Worm (Caenorhabditis elegans) whole organism, L4 larva: Measurements from ENCODE around the gene idpc-2.

ENCODE experiments used
- hlh-30 ChIP-seq: sonication (generic microtip); optimal IDR thresholded peaks from 2 replicates; lab custom pipeline; 2017; ENCODE audit warnings: antibody characterized with exemption, mild to moderate bottlenecking, missing genetic modification characterization, missing compliant biosample characterization; ENCODE audit not compliant: insufficient read depth
- lin-38 ChIP-seq: fragments of 200-800 bp; sonication (Bioruptor generic); IDR thresholded peaks from 2 replicates; pipeline ENCODE4 v1.3.6; 2022; ENCODE audit warnings: missing genetic modification reagents, missing genetic modification characterization, missing compliant biosample characterization

- TF ChIP-seq lin-38 (GFP tag; lab: Robert Waterston, UW) (no peak), hlh-30 (tag; lab: Kevin White, UChicago) (peak; percentile 63)
Measured at ce11 chrV:8607353-8607850, 13.7 kb downstream of the idpc-2 start, which contains the start of gene smk-1.
